Worm (Caenorhabditis elegans): ENCODE results near the gene F11C1.4.

DNA sequence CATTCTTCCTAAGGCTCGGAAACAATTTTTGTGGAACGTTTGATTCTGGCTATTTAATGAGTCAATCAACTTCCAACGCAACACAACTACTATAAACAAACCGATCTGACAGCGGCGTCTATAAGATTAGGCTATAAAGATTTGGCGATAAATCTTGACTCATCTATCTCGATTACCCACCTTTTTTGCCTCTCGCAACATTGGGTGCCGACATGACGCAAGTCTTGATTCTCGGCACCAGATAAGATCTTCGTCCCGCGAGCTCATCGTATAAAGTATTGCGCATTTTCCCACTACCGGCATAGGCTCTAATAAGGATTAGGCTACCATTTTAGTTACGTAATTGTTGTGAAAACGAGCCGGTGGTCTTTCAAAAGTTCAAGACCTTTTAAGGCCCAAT, 35.0 kb downstream of the F11C1.4 start:
- TF ChIP-seq ama-1 (optimal IDR thresholded peaks at IDR 0.05) (no peak), ets-7 (tag; optimal IDR thresholded peaks at IDR 0.05) (no peak), hmbx-1 (tag; optimal IDR thresholded peaks at IDR 0.05) (no peak), hnd-1 (tag; optimal IDR thresholded peaks at IDR 0.05) (no peak), scrt-1 (GFP tag; IDR thresholded peaks at IDR 0.05) (no peak), ceh-13 (GFP tag; optimal IDR thresholded peaks at IDR 0.05) (no peak), tra-4 (tag; optimal IDR thresholded peaks at IDR 0.05) (no peak), F13C5.2 (tag; optimal IDR thresholded peaks at IDR 0.05) (no peak), flt-1 (GFP tag; IDR thresholded peaks at IDR 0.05) (no peak)

Data from whole organism, early embryonic.